Fruit fly (Drosophila melanogaster) whole organism, embryonic: ENCODE data around the gene tst.

ENCODE experiments used
- CG10147 ChIP-seq: fragments of 200-800 bp; sonication (Bioruptor generic); optimal IDR thresholded peaks from 2 replicates; lab custom pipeline; 2019; ENCODE audit warnings: missing biosample characterization, mild to moderate bottlenecking, missing genetic modification characterization, moderate library complexity
- CG10321 ChIP-seq: fragments of 200-800 bp; sonication (Bioruptor generic); IDR thresholded peaks from 2 replicates; pipeline ENCODE4 v1.3.6; 2022; ENCODE audit warnings: missing biosample characterization, missing genetic modification characterization
- CG10979 ChIP-seq: fragments of 200-800 bp; sonication (Bioruptor generic); optimal IDR thresholded peaks from 2 replicates; lab custom pipeline; 2018; ENCODE audit warnings: missing biosample characterization, mild to moderate bottlenecking, missing genetic modification characterization, moderate library complexity
- CG12219 ChIP-seq: fragments of 200-800 bp; sonication (Bioruptor generic); optimal IDR thresholded peaks from 3 replicates; lab custom pipeline; 2018; ENCODE audit warnings: missing biosample characterization, mild to moderate bottlenecking, missing genetic modification characterization
- CG12236 ChIP-seq: fragments of 200-800 bp; sonication (Bioruptor generic); optimal IDR thresholded peaks from 2 replicates; lab custom pipeline; 2016; ENCODE audit warnings: missing biosample characterization, missing genetic modification characterization
- CG16863 ChIP-seq: fragments of 200-800 bp; sonication (Bioruptor generic); optimal IDR thresholded peaks from 3 replicates; lab custom pipeline; 2016; ENCODE audit warnings: missing biosample characterization, missing genetic modification characterization
- CG17802 ChIP-seq: fragments of 200-800 bp; sonication (Bioruptor generic); optimal IDR thresholded peaks from 2 replicates; lab custom pipeline; 2018; ENCODE audit warnings: missing biosample characterization, mild to moderate bottlenecking, missing genetic modification characterization, moderate library complexity
- CG17829 ChIP-seq: fragments of 200-800 bp; optimal IDR thresholded peaks from 2 replicates; lab custom pipeline; 2019; ENCODE audit warnings: missing biosample characterization, mild to moderate bottlenecking, missing genetic modification characterization, moderate library complexity
- CG18011 ChIP-seq: fragments of 200-800 bp; sonication (Bioruptor generic); optimal IDR thresholded peaks from 2 replicates; lab custom pipeline; 2017; ENCODE audit warnings: missing biosample characterization, missing genetic modification characterization, mild to moderate bottlenecking, moderate library complexity, missing genotype
- CG18262 ChIP-seq: fragments of 200-800 bp; optimal IDR thresholded peaks from 3 replicates; lab custom pipeline; 2019; ENCODE audit warnings: missing biosample characterization, mild to moderate bottlenecking, missing genetic modification characterization, moderate library complexity
- CG2199 ChIP-seq: fragments of 200-800 bp; sonication (Bioruptor generic); IDR thresholded peaks from 3 replicates; pipeline ENCODE4 v1.3.6; 2022; ENCODE audit warnings: missing biosample characterization, missing genetic modification characterization
- CG2202 ChIP-seq: fragments of 200-800 bp; sonication (Bioruptor generic); optimal IDR thresholded peaks from 2 replicates; lab custom pipeline; 2018; ENCODE audit warnings: missing biosample characterization, mild to moderate bottlenecking, missing genetic modification characterization
- CG2678 ChIP-seq: fragments of 200-800 bp; sonication (Bioruptor generic); optimal IDR thresholded peaks from 3 replicates; lab custom pipeline; 2019; ENCODE audit warnings: missing biosample characterization, mild to moderate bottlenecking, missing genetic modification characterization, moderate library complexity
- CG2712 ChIP-seq: fragments of 200-800 bp; optimal IDR thresholded peaks from 3 replicates; lab custom pipeline; 2019; ENCODE audit warnings: missing biosample characterization, mild to moderate bottlenecking, missing genetic modification characterization, moderate library complexity
- CG31441 ChIP-seq: fragments of 200-800 bp; sonication (Bioruptor generic); IDR thresholded peaks from 2 replicates; pipeline ENCODE4 v1.3.6; 2022; ENCODE audit warnings: missing biosample characterization, missing genetic modification characterization
- CG32772 ChIP-seq: fragments of 200-800 bp; sonication (Bioruptor generic); IDR thresholded peaks from 2 replicates; pipeline ENCODE4 v1.3.6; 2022; ENCODE audit warnings: missing biosample characterization, missing genetic modification characterization
- CG3995 ChIP-seq: fragments of 200-800 bp; sonication (Bioruptor generic); optimal IDR thresholded peaks from 3 replicates; lab custom pipeline; 2016; ENCODE audit warnings: missing biosample characterization, missing genetic modification characterization
- CG4424 ChIP-seq: fragments of 200-800 bp; sonication (Bioruptor generic); optimal IDR thresholded peaks from 3 replicates; lab custom pipeline; 2016; ENCODE audit warnings: missing biosample characterization, missing genetic modification characterization
- CG6175 ChIP-seq: fragments of 200-800 bp; sonication (Bioruptor generic); IDR thresholded peaks from 3 replicates; pipeline ENCODE4 v1.3.6; 2022; ENCODE audit warnings: missing biosample characterization, missing genetic modification characterization
- CG7839 ChIP-seq: fragments of 200-800 bp; sonication (Bioruptor generic); optimal IDR thresholded peaks from 3 replicates; lab custom pipeline; 2018; ENCODE audit warnings: missing biosample characterization, mild to moderate bottlenecking, missing genetic modification characterization, moderate library complexity
- CG7928 ChIP-seq: fragments of 200-800 bp; sonication (Bioruptor generic); optimal IDR thresholded peaks from 2 replicates; lab custom pipeline; 2017; ENCODE audit warnings: missing biosample characterization, mild to moderate bottlenecking, missing genetic modification characterization
- CG8388 ChIP-seq: fragments of 200-800 bp; sonication (Bioruptor generic); optimal IDR thresholded peaks from 2 replicates; lab custom pipeline; 2019; ENCODE audit warnings: missing biosample characterization, mild to moderate bottlenecking, missing genetic modification characterization, moderate library complexity
- Drgx ChIP-seq: fragments of 200-800 bp; sonication (Bioruptor generic); IDR thresholded peaks from 2 replicates; pipeline ENCODE4 v1.3.6; 2022; ENCODE audit warnings: missing biosample characterization, missing genetic modification characterization
- Kr ChIP-seq: fragments of 200-800 bp; sonication (Bioruptor generic); optimal IDR thresholded peaks from 2 replicates; lab custom pipeline; 2017; ENCODE audit warnings: missing biosample characterization, mild to moderate bottlenecking, missing genetic modification characterization
- Opbp ChIP-seq: fragments of 200-800 bp; sonication (Bioruptor generic); IDR thresholded peaks from 3 replicates; pipeline ENCODE4 v1.3.6; 2022; ENCODE audit warnings: missing biosample characterization, missing genetic modification characterization; ENCODE audit not compliant: partially characterized antibody
- Pdp1 ChIP-seq, 2 experiments: fragments of 200-800 bp; sonication (Bioruptor generic); optimal IDR thresholded peaks; 3 replicates each; lab custom pipeline; 2016; ENCODE audit warnings: missing biosample characterization in 2 of 2, missing genetic modification characterization in 2 of 2, mild to moderate bottlenecking in 1 of 2, moderate library complexity in 1 of 2
- Ravus ChIP-seq: fragments of 200-800 bp; sonication (Bioruptor generic); IDR thresholded peaks from 2 replicates; pipeline ENCODE4 v1.3.6; 2022; ENCODE audit warnings: missing biosample characterization, missing genetic modification characterization
- Sry-β ChIP-seq: fragments of 200-800 bp; sonication (Bioruptor generic); optimal IDR thresholded peaks from 2 replicates; lab custom pipeline; 2018; ENCODE audit warnings: missing biosample characterization, mild to moderate bottlenecking, missing genetic modification characterization, moderate library complexity
- Ssrp ChIP-seq: fragments of 200-800 bp; sonication (Bioruptor generic); optimal IDR thresholded peaks from 2 replicates; lab custom pipeline; 2018; ENCODE audit warnings: missing biosample characterization, mild to moderate bottlenecking, missing genetic modification characterization, moderate library complexity
- TFAM ChIP-seq: fragments of 200-800 bp; sonication (Bioruptor generic); optimal IDR thresholded peaks from 2 replicates; lab custom pipeline; 2017; ENCODE audit warnings: missing biosample characterization, missing genetic modification characterization, inconsistent platforms
- ara ChIP-seq: fragments of 200-800 bp; sonication (Bioruptor generic); IDR thresholded peaks from 2 replicates; pipeline ENCODE4 v1.3.6; 2022; ENCODE audit warnings: missing biosample characterization, missing genetic modification characterization
- bcd ChIP-seq: fragments of 200-800 bp; sonication (Bioruptor generic); optimal IDR thresholded peaks from 2 replicates; lab custom pipeline; 2017; ENCODE audit warnings: missing biosample characterization, mild to moderate bottlenecking, missing genetic modification characterization
- chinmo ChIP-seq: fragments of 200-800 bp; sonication (Bioruptor generic); IDR thresholded peaks from 4 replicates; pipeline ENCODE4 v1.3.6; 2022; ENCODE audit warnings: missing biosample characterization, missing genetic modification characterization; ENCODE audit not compliant: partially characterized antibody
- croc ChIP-seq: fragments of 200-800 bp; sonication (Bioruptor generic); conservative IDR thresholded peaks from 3 replicates; pipeline ENCODE4 v1.3.6; 2022; ENCODE audit warnings: missing biosample characterization, missing genetic modification characterization
- cwo ChIP-seq: fragments of 200-800 bp; sonication (Bioruptor generic); optimal IDR thresholded peaks from 3 replicates; lab custom pipeline; 2017; ENCODE audit warnings: missing biosample characterization, missing genetic modification characterization, mild to moderate bottlenecking, moderate library complexity, missing genetic modification reagents
- ewg ChIP-seq: fragments of 200-800 bp; sonication (Bioruptor generic); optimal IDR thresholded peaks from 3 replicates; lab custom pipeline; 2017; ENCODE audit warnings: mild to moderate bottlenecking, missing biosample characterization, missing genetic modification reagents, missing genetic modification characterization
- fd64A ChIP-seq: fragments of 200-800 bp; sonication (Bioruptor generic); optimal IDR thresholded peaks from 3 replicates; lab custom pipeline; 2018; ENCODE audit warnings: missing biosample characterization, mild to moderate bottlenecking, missing genetic modification characterization
- hkb ChIP-seq, 2 experiments: fragments of 200-800 bp in 1 of 2; fragments of >200 bp in 1 of 2; sonication (Bioruptor generic) in 1 of 2; IDR thresholded peaks in 1 of 2; optimal IDR thresholded peaks in 1 of 2; 2 replicates each; pipeline versions ENCODE4 v1.3.6 to Lab custom; 2017 to 2022; ENCODE audit warnings: missing biosample characterization in 1 of 2, missing genetic modification characterization in 1 of 2
- lmd ChIP-seq: fragments of 200-800 bp; sonication (Bioruptor generic); IDR thresholded peaks from 2 replicates; pipeline ENCODE4 v1.3.6; 2022; ENCODE audit warnings: missing biosample characterization, missing genetic modification characterization
- lov ChIP-seq, 2 experiments: fragments of 200-800 bp in 1 of 2; fragments of >200 bp in 1 of 2; sonication (Bioruptor generic) in 1 of 2; IDR thresholded peaks in 1 of 2; optimal IDR thresholded peaks in 1 of 2; 2 replicates in 1 of 2; 3 replicates in 1 of 2; pipeline versions ENCODE4 v1.3.6 to Lab custom; 2017 to 2022; ENCODE audit warnings: missing biosample characterization in 1 of 2, missing genetic modification characterization in 1 of 2
- otp ChIP-seq: fragments of 200-800 bp; sonication (Bioruptor generic); IDR thresholded peaks from 3 replicates; pipeline ENCODE4, ENCODE4 v1.3.6; 2022; ENCODE audit warnings: missing biosample characterization, missing genetic modification characterization
- pnt ChIP-seq: fragments of 200-800 bp; sonication (Bioruptor generic); optimal IDR thresholded peaks from 3 replicates; lab custom pipeline; 2016; ENCODE audit warnings: missing biosample characterization, missing genetic modification characterization
- row ChIP-seq: fragments of 200-800 bp; sonication (Bioruptor generic); IDR thresholded peaks from 3 replicates; pipeline ENCODE4 v1.3.6; 2022; ENCODE audit warnings: missing biosample characterization, missing genetic modification characterization
- sens ChIP-seq: fragments of 200-800 bp; sonication (Bioruptor generic); peaks from one replicate; lab custom pipeline; 2016; ENCODE audit warnings: missing biosample characterization, missing genetic modification characterization
- slbo ChIP-seq: fragments of 200-800 bp; sonication (Bioruptor generic); IDR thresholded peaks from 2 replicates; pipeline ENCODE4 v1.3.6; 2022; ENCODE audit warnings: missing biosample characterization, missing genetic modification characterization
- stc ChIP-seq: fragments of 200-800 bp; sonication (Bioruptor generic); IDR thresholded peaks from 2 replicates; pipeline ENCODE4 v1.3.6; 2022; ENCODE audit warnings: missing biosample characterization, missing genetic modification characterization
- zfh1 ChIP-seq: fragments of 200-800 bp; sonication (Bioruptor generic); IDR thresholded peaks from 3 replicates; pipeline ENCODE4 v1.3.6; 2022; ENCODE audit warnings: missing biosample characterization, missing genetic modification characterization

The tst gene

dm6 chr3R:23786768-23787631, 14.3 kb upstream of the tst start:
- TF ChIP-seq CG17829 (tag; lab: Kevin White, UChicago) = peak; percentile 60
- no peak for TF ChIP-seq CG18011 (GFP tag; lab: Kevin White, UChicago)
- no peak for TF ChIP-seq Kr (GFP tag; lab: Kevin White, UChicago)
- TF ChIP-seq hkb (optimal IDR thresholded peaks at IDR 0.05; lab: Kevin White, UChicago) = no peak
- 0 out of 2 replicates have a peak, but pooled peaks have one; percentile 7 for TF ChIP-seq hkb (GFP tag; IDR thresholded peaks at IDR 0.05; lab: Robert Waterston, UW)
- TF ChIP-seq CG31441 (GFP tag; lab: Robert Waterston, UW) = peak; percentile 49; the same call in 1 of the 2 replicates
- no peak for TF ChIP-seq CG10147 (GFP tag; lab: Kevin White, UChicago)
- TF ChIP-seq CG17802 (tag; lab: Kevin White, UChicago) = no peak
- TF ChIP-seq slbo (GFP tag; lab: Robert Waterston, UW) = no peak
- no peak for TF ChIP-seq lov (optimal IDR thresholded peaks at IDR 0.05; lab: Kevin White, UChicago)
- 0 out of 3 replicates have a peak, but pooled peaks have one; percentile 57 for TF ChIP-seq lov (GFP tag; IDR thresholded peaks at IDR 0.05; lab: Robert Waterston, UW)
- no peak for TF ChIP-seq bcd
- TF ChIP-seq ara (GFP tag; lab: Robert Waterston, UW) = peak; percentile 73
- TF ChIP-seq CG2199 (GFP tag; lab: Robert Waterston, UW) = no peak
- TF ChIP-seq CG3995 (GFP tag; lab: Kevin White, UChicago) = peak; percentile 66
- no peak for TF ChIP-seq ewg
- peak; percentile 73 for TF ChIP-seq sens (GFP tag; lab: Kevin White, UChicago)
- no peak for TF ChIP-seq CG2202 (tag; lab: Kevin White, UChicago)
- TF ChIP-seq CG8388 (GFP tag; lab: Kevin White, UChicago) = no peak
- no peak for TF ChIP-seq TFAM (GFP tag; lab: Kevin White, UChicago)
- no peak for TF ChIP-seq CG6175
- TF ChIP-seq Sry-β (GFP tag; lab: Kevin White, UChicago) = no peak
- no peak for TF ChIP-seq CG7928 (GFP tag; lab: Kevin White, UChicago)
- peak; percentile 17 for TF ChIP-seq CG7839 (tag; lab: Kevin White, UChicago)
- 0 out of 4 replicates have a peak, but pooled peaks have one; percentile 61 for TF ChIP-seq chinmo (GFP tag; lab: Robert Waterston, UW)
- peak; percentile 6 for TF ChIP-seq CG2678 (tag; lab: Kevin White, UChicago)
- peak; percentile 55 for TF ChIP-seq CG4424 (GFP tag; lab: Kevin White, UChicago)
- no peak for TF ChIP-seq croc (GFP tag; lab: Robert Waterston, UW)
- TF ChIP-seq CG10979 (tag; lab: Kevin White, UChicago) = peak; percentile 50
- TF ChIP-seq fd64A (GFP tag; lab: Kevin White, UChicago) = no peak
- TF ChIP-seq Ravus = no peak
- peak; percentile 19 for TF ChIP-seq pnt (GFP tag; lab: Kevin White, UChicago)
- TF ChIP-seq Opbp (GFP tag; lab: Robert Waterston, UW) = no peak
- no peak for TF ChIP-seq CG12236 (GFP tag; lab: Kevin White, UChicago)
- TF ChIP-seq CG12219 = no peak
- TF ChIP-seq CG32772 (GFP tag; lab: Robert Waterston, UW) = peak; percentile 34; the same call in 1 of the 2 replicates
- peak; percentile 66 for TF ChIP-seq Drgx (GFP tag; lab: Robert Waterston, UW)
- TF ChIP-seq otp (GFP tag; lab: Robert Waterston, UW) = no peak
- peak; percentile 45; the same call in 1 of the 3 replicates for TF ChIP-seq zfh1 (GFP tag; lab: Robert Waterston, UW)
- TF ChIP-seq stc (GFP tag; lab: Robert Waterston, UW) = no peak
- TF ChIP-seq CG2712 (tag; lab: Kevin White, UChicago) = peak; percentile 50
- no peak for TF ChIP-seq CG10321
- peak in 1 of 2 experiments; percentile 27 for TF ChIP-seq Pdp1 (GFP tag; optimal IDR thresholded peaks at IDR 0.05; lab: Kevin White, UChicago)
- TF ChIP-seq cwo (GFP tag; lab: Kevin White, UChicago) = peak; percentile 36
- TF ChIP-seq CG16863 = no peak
- TF ChIP-seq Ssrp (tag; lab: Kevin White, UChicago) = no peak
- peak; percentile 19; the same call in 1 of the 2 replicates for TF ChIP-seq lmd (GFP tag; lab: Robert Waterston, UW)
- 0 out of 3 replicates have a peak, but pooled peaks have one; percentile 16 for TF ChIP-seq row (GFP tag; lab: Robert Waterston, UW)
- peak; percentile 54 for TF ChIP-seq CG18262 (tag; lab: Kevin White, UChicago)
